Worm (Caenorhabditis elegans): ENCODE measurements around the gene K02F3.2.

- no peak for TF ChIP-seq lin-1 (GFP tag; IDR thresholded peaks at IDR 0.05)
- TF ChIP-seq nhr-102 (tag; optimal IDR thresholded peaks at IDR 0.05), result no peak
- no peak for TF ChIP-seq sdz-12 (GFP tag; optimal IDR thresholded peaks at IDR 0.05)
- no peak for TF ChIP-seq egl-27 (tag; optimal IDR thresholded peaks at IDR 0.05)
- TF ChIP-seq hlh-11 (tag; optimal IDR thresholded peaks at IDR 0.05), result no peak
- TF ChIP-seq unc-62 (GFP tag; optimal IDR thresholded peaks at IDR 0.05 in 1 of 2), result no peak
- TF ChIP-seq unc-62 (tag; optimal IDR thresholded peaks at IDR 0.05), result no peak
- no peak for TF ChIP-seq mep-1 (tag; optimal IDR thresholded peaks at IDR 0.05)
- no peak for TF ChIP-seq pha-4 (GFP tag; IDR thresholded peaks at IDR 0.05)
- TF ChIP-seq pha-4 (tag; optimal IDR thresholded peaks at IDR 0.05), result no peak
- no peak for TF ChIP-seq daf-12 (tag; optimal IDR thresholded peaks at IDR 0.05)
- no peak for TF ChIP-seq hmg-1.1 (GFP tag; IDR thresholded peaks at IDR 0.05)
- no peak for TF ChIP-seq unc-39 (tag; optimal IDR thresholded peaks at IDR 0.05)
- TF ChIP-seq unc-130 (GFP tag; optimal IDR thresholded peaks at IDR 0.05), result no peak
Observed at ce11 chrIII:825256-825655, 20.4 kb upstream of the K02F3.2 start.
